Worm (Caenorhabditis elegans) whole organism, L4 larva: ENCODE results near the gene ugt-60.

Experiments
- D1046.2 ChIP-seq: fragments of 200-800 bp; sonication (Bioruptor generic); IDR thresholded peaks from 2 replicates; pipeline ENCODE4 v1.3.6; 2022; ENCODE audit warnings: missing genetic modification characterization, missing compliant biosample characterization
- F44E2.7 ChIP-seq: fragments of 200-800 bp; sonication (Bioruptor generic); IDR thresholded peaks from 2 replicates; pipeline ENCODE4 v2.1.2; 2022; ENCODE audit warnings: missing genetic modification characterization, missing compliant biosample characterization
- T26A8.4 ChIP-seq: fragments of 200-800 bp; sonication (Bioruptor generic); IDR thresholded peaks from 2 replicates; pipeline ENCODE4 v1.3.6; 2022; ENCODE audit warnings: missing genetic modification characterization, missing compliant biosample characterization
- Y105C5A.15 ChIP-seq: fragments of 200-800 bp; sonication (Bioruptor generic); IDR thresholded peaks from 2 replicates; pipeline ENCODE4 v1.3.6; 2022; ENCODE audit warnings: missing genetic modification characterization, missing compliant biosample characterization
- Y48G9A.11 ChIP-seq: fragments of 200-800 bp; sonication (Bioruptor generic); IDR thresholded peaks from 2 replicates; pipeline ENCODE4 v1.3.6; 2022; ENCODE audit warnings: missing genetic modification reagents, missing genetic modification characterization, missing compliant biosample characterization
- Y5F2A.4 ChIP-seq: fragments of 200-800 bp; sonication (Bioruptor generic); optimal IDR thresholded peaks from 2 replicates; lab custom pipeline; 2018; ENCODE audit warnings: mild to moderate bottlenecking, missing genetic modification characterization, missing compliant biosample characterization
- Y75B8A.6 ChIP-seq: fragments of 200-800 bp; sonication (Bioruptor generic); IDR thresholded peaks from 2 replicates; pipeline ENCODE4 v1.3.6; 2022; ENCODE audit warnings: missing genetic modification reagents, missing genetic modification characterization, missing compliant biosample characterization
- ZK546.5 ChIP-seq, 2 experiments: sonication (generic microtip); optimal IDR thresholded peaks; 2 replicates each; lab custom pipeline; 2017; ENCODE audit warnings: missing biosample characterization in 2 of 2, missing genetic modification characterization in 2 of 2
- aha-1 ChIP-seq: fragments of 150-350 bp; peaks from one replicate; lab custom pipeline; 2014; ENCODE audit warnings: missing biosample characterization, missing genetic modification characterization
- aly-2 ChIP-seq: sonication (generic microtip); optimal IDR thresholded peaks from 2 replicates; lab custom pipeline; 2018; ENCODE audit warnings: missing biosample characterization, missing genetic modification characterization
- attf-4 ChIP-seq: sonication (generic microtip); optimal IDR thresholded peaks from 3 replicates; lab custom pipeline; 2017; ENCODE audit warnings: missing biosample characterization, missing genetic modification characterization
- ceh-44 ChIP-seq: fragments of 200-800 bp; sonication (Bioruptor generic); IDR thresholded peaks from 2 replicates; pipeline ENCODE4 v1.3.6; 2022; ENCODE audit warnings: missing genetic modification reagents, missing genetic modification characterization, missing compliant biosample characterization
- ces-1 ChIP-seq: fragments of 150-350 bp; sonication (generic microtip); optimal IDR thresholded peaks from 4 replicates; lab custom pipeline; 2014; ENCODE audit warnings: missing biosample characterization, missing genetic modification reagents, missing genetic modification characterization
- daf-12 ChIP-seq: fragments of 150-350 bp; optimal IDR thresholded peaks from 2 replicates; lab custom pipeline; 2014; ENCODE audit warnings: missing biosample characterization, missing genetic modification reagents, missing genetic modification characterization
- daf-16 ChIP-seq, 3 experiments: sonication (generic microtip); optimal IDR thresholded peaks; 2 replicates each; lab custom pipeline; 2016 to 2017; ENCODE audit warnings: missing genetic modification characterization in 3 of 3, missing genetic modification reagents in 3 of 3, mild to moderate bottlenecking in 2 of 3, missing compliant biosample characterization in 2 of 3, missing biosample characterization in 1 of 3, moderate library complexity in 1 of 3
- dmd-6 ChIP-seq: fragments of 200-800 bp; sonication (Bioruptor generic); IDR thresholded peaks from 2 replicates; pipeline ENCODE4 v1.3.6; 2022; ENCODE audit warnings: missing genetic modification reagents, missing genetic modification characterization, missing compliant biosample characterization
- dmd-8 ChIP-seq: fragments of 200-800 bp; sonication (Bioruptor generic); IDR thresholded peaks from 2 replicates; pipeline ENCODE4 v1.3.6; 2022; ENCODE audit warnings: missing genetic modification characterization, missing compliant biosample characterization
- dpl-1 ChIP-seq: fragments of 150-350 bp; optimal IDR thresholded peaks from 2 replicates; lab custom pipeline; 2014; ENCODE audit warnings: missing biosample characterization, missing genetic modification reagents, missing genetic modification characterization
- duxl-1 ChIP-seq: sonication (generic microtip); optimal IDR thresholded peaks from 2 replicates; lab custom pipeline; 2016; ENCODE audit warnings: mild to moderate bottlenecking, missing genetic modification characterization, moderate library complexity, missing compliant biosample characterization; ENCODE audit not compliant: poor library complexity
- dve-1 ChIP-seq: sonication (generic microtip); optimal IDR thresholded peaks from 2 replicates; lab custom pipeline; 2017; ENCODE audit warnings: antibody characterized with exemption, mild to moderate bottlenecking, missing genetic modification characterization, missing compliant biosample characterization; ENCODE audit not compliant: insufficient read depth
- egl-43 ChIP-seq: fragments of 200-800 bp; sonication (Bioruptor generic); IDR thresholded peaks from 2 replicates; pipeline ENCODE4 v1.3.6; 2022; ENCODE audit warnings: missing genetic modification reagents, missing genetic modification characterization, missing compliant biosample characterization
- hlh-11 ChIP-seq: fragments of 200-800 bp; sonication (Bioruptor generic); optimal IDR thresholded peaks from 2 replicates; lab custom pipeline; 2018; ENCODE audit warnings: mild to moderate bottlenecking, missing genetic modification characterization, missing compliant biosample characterization
- hlh-30 ChIP-seq: sonication (generic microtip); optimal IDR thresholded peaks from 2 replicates; lab custom pipeline; 2017; ENCODE audit warnings: antibody characterized with exemption, mild to moderate bottlenecking, missing genetic modification characterization, missing compliant biosample characterization; ENCODE audit not compliant: insufficient read depth
- hmg-1.1 ChIP-seq: fragments of 200-800 bp; sonication (Bioruptor generic); IDR thresholded peaks from 2 replicates; pipeline ENCODE4 v1.3.6; 2022; ENCODE audit warnings: missing genetic modification reagents, missing genetic modification characterization, missing compliant biosample characterization
- jun-1 ChIP-seq: fragments of 150-350 bp; optimal IDR thresholded peaks from 2 replicates; lab custom pipeline; 2014; ENCODE audit warnings: missing biosample characterization, missing genetic modification reagents, missing genetic modification characterization
- lin-15B ChIP-seq: fragments of 150-350 bp; sonication (generic microtip); optimal IDR thresholded peaks from 3 replicates; lab custom pipeline; 2014; ENCODE audit warnings: missing biosample characterization, missing genetic modification characterization
- lin-38 ChIP-seq: fragments of 200-800 bp; sonication (Bioruptor generic); IDR thresholded peaks from 2 replicates; pipeline ENCODE4 v1.3.6; 2022; ENCODE audit warnings: missing genetic modification reagents, missing genetic modification characterization, missing compliant biosample characterization
- lsy-2 ChIP-seq, 2 experiments: fragments of 150-350 bp in 1 of 2; sonication (generic microtip) in 1 of 2; optimal IDR thresholded peaks; 2 replicates each; lab custom pipeline; 2014 to 2017; ENCODE audit warnings: missing biosample characterization in 2 of 2, missing genetic modification characterization in 2 of 2
- mdl-1 ChIP-seq, 2 experiments: fragments of 150-350 bp in 1 of 2; sonication (generic microtip) in 1 of 2; optimal IDR thresholded peaks; 2 replicates each; lab custom pipeline; 2014 to 2017; ENCODE audit warnings: missing biosample characterization in 2 of 2, missing genetic modification characterization in 2 of 2
- mep-1 ChIP-seq: fragments of 150-350 bp; sonication (generic microtip); optimal IDR thresholded peaks from 3 replicates; lab custom pipeline; 2014; ENCODE audit warnings: missing biosample characterization, missing genetic modification characterization
- mes-2 ChIP-seq: sonication (generic microtip); optimal IDR thresholded peaks from 2 replicates; lab custom pipeline; 2016; ENCODE audit warnings: missing genotype, mild to moderate bottlenecking, missing genetic modification characterization, missing compliant biosample characterization; ENCODE audit not compliant: poor library complexity, severe bottlenecking
- mxl-3 ChIP-seq: fragments of 200-800 bp; sonication (Bioruptor generic); optimal IDR thresholded peaks from 2 replicates; lab custom pipeline; 2018; ENCODE audit warnings: mild to moderate bottlenecking, missing genetic modification characterization, missing compliant biosample characterization
- nhr-28 ChIP-seq: fragments of 150-350 bp; optimal IDR thresholded peaks from 2 replicates; lab custom pipeline; 2014; ENCODE audit warnings: missing biosample characterization, missing genetic modification characterization
- nhr-41 ChIP-seq: fragments of 200-800 bp; sonication (Bioruptor generic); IDR thresholded peaks from 2 replicates; pipeline ENCODE4 v1.3.6; 2022; ENCODE audit warnings: missing genetic modification reagents, missing genetic modification characterization, missing compliant biosample characterization
- nhr-42 ChIP-seq: fragments of 200-800 bp; sonication (Bioruptor generic); IDR thresholded peaks from 2 replicates; pipeline ENCODE4 v1.3.6; 2022; ENCODE audit warnings: missing genetic modification characterization, missing compliant biosample characterization
- nhr-48 ChIP-seq: sonication (generic microtip); optimal IDR thresholded peaks from 2 replicates; lab custom pipeline; 2016; ENCODE audit warnings: mild to moderate bottlenecking, missing genetic modification characterization, missing compliant biosample characterization
- nhr-6 ChIP-seq: fragments of 150-350 bp; optimal IDR thresholded peaks from 2 replicates; lab custom pipeline; 2014; ENCODE audit warnings: missing biosample characterization, missing genetic modification characterization
- nhr-76 ChIP-seq: fragments of 150-350 bp; optimal IDR thresholded peaks from 2 replicates; lab custom pipeline; 2014; ENCODE audit warnings: missing biosample characterization, missing genetic modification characterization
- pha-4 ChIP-seq, 2 experiments: fragments of 150-350 bp in 1 of 2; fragments of 200-800 bp in 1 of 2; sonication (Bioruptor generic) in 1 of 2; IDR thresholded peaks in 1 of 2; optimal IDR thresholded peaks in 1 of 2; 2 replicates each; pipeline versions ENCODE4 v1.3.6 to Lab custom; 2014 to 2022; ENCODE audit warnings: missing genetic modification characterization in 2 of 2, missing genetic modification reagents in 2 of 2, missing biosample characterization in 1 of 2, missing compliant biosample characterization in 1 of 2
- pqm-1 ChIP-seq: sonication (generic microtip); optimal IDR thresholded peaks from 2 replicates; lab custom pipeline; 2017; ENCODE audit warnings: missing biosample characterization, missing genetic modification characterization
- rbr-2 ChIP-seq: sonication (generic microtip); optimal IDR thresholded peaks from 2 replicates; lab custom pipeline; 2016; ENCODE audit warnings: missing genotype, missing genetic modification characterization, missing compliant biosample characterization
- sdz-12 ChIP-seq: fragments of 200-800 bp; sonication (Bioruptor generic); optimal IDR thresholded peaks from 2 replicates; lab custom pipeline; 2018; ENCODE audit warnings: mild to moderate bottlenecking, missing genetic modification characterization, missing compliant biosample characterization
- snpc-1.2 ChIP-seq: fragments of 200-800 bp; sonication (Bioruptor generic); IDR thresholded peaks from 2 replicates; pipeline ENCODE4 v1.3.6; 2022; ENCODE audit warnings: missing genetic modification reagents, missing genetic modification characterization, missing compliant biosample characterization
- snpc-4 ChIP-seq: fragments of 150-350 bp; optimal IDR thresholded peaks from 2 replicates; lab custom pipeline; 2014; ENCODE audit warnings: missing biosample characterization, missing genetic modification characterization
- spr-1 ChIP-seq: sonication (generic microtip); optimal IDR thresholded peaks from 2 replicates; lab custom pipeline; 2016; ENCODE audit warnings: mild to moderate bottlenecking, missing genetic modification characterization, missing compliant biosample characterization
- unc-62 ChIP-seq, 3 experiments: fragments of 150-350 bp in 1 of 3; sonication (generic microtip); optimal IDR thresholded peaks in 2 of 3; peaks in 1 of 3; 1 replicate in 1 of 3; 2 replicates in 2 of 3; lab custom pipeline; 2014 to 2017; ENCODE audit warnings: missing biosample characterization in 3 of 3, missing genetic modification characterization in 3 of 3, missing genetic modification reagents in 3 of 3, missing genotype in 1 of 3
- vab-7 ChIP-seq: fragments of 200-800 bp; sonication (Bioruptor generic); IDR thresholded peaks from 2 replicates; pipeline ENCODE4 v1.3.6; 2022; ENCODE audit warnings: missing genetic modification reagents, missing genetic modification characterization, missing compliant biosample characterization
- zfp-2 ChIP-seq: sonication (generic microtip); optimal IDR thresholded peaks from 2 replicates; lab custom pipeline; 2016; ENCODE audit warnings: mild to moderate bottlenecking, missing genetic modification characterization, missing compliant biosample characterization
- zip-11 ChIP-seq: fragments of 200-800 bp; sonication (Bioruptor generic); IDR thresholded peaks from 2 replicates; pipeline ENCODE4 v1.3.6; 2022; ENCODE audit warnings: missing genetic modification characterization, missing compliant biosample characterization
- ztf-7 ChIP-seq: fragments of 150-350 bp; optimal IDR thresholded peaks from 2 replicates; lab custom pipeline; 2014; ENCODE audit warnings: missing biosample characterization, missing genetic modification characterization

Gene ugt-60

DNA sequence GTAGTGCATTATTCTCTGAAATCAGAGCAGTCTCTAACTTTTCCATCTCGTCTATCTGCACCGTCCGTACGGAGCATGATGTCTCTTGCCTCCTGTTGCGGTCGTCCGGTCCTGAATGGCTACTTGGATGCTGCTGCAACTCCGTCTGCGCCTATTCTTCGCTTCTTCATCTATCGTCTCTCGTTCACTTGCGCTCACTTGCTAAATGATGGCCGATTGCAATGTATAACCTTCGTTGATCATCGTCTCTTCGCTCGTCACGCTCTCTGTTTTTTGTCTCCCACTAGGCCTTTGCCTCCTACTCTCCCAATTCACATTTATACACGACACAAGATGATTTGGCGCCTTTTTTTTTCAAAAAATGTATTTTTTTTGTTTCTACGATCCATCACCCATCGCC, 18.5 kb upstream of the ugt-60 start:
- TF ChIP-seq ces-1 (GFP tag; lab: Kevin White, UChicago): no peak
- no peak for TF ChIP-seq daf-12 (tag; lab: Kevin White, UChicago)
- TF ChIP-seq dpl-1 (GFP tag; lab: Kevin White, UChicago): peak; percentile 29
- peak; percentile 71 for TF ChIP-seq hlh-30
- TF ChIP-seq nhr-42 (GFP tag; lab: Robert Waterston, UW): no peak
- no peak for TF ChIP-seq vab-7 (GFP tag; lab: Robert Waterston, UW)
- peak; percentile 66 for TF ChIP-seq rbr-2 (tag; lab: Kevin White, UChicago)
- TF ChIP-seq nhr-48 (tag; lab: Kevin White, UChicago): no peak
- TF ChIP-seq nhr-41 (GFP tag; lab: Robert Waterston, UW): no peak
- TF ChIP-seq aha-1 (tag; lab: Kevin White, UChicago): peak; percentile 97
- TF ChIP-seq egl-43 (GFP tag; lab: Robert Waterston, UW): no peak
- TF ChIP-seq Y48G9A.11 (GFP tag; lab: Robert Waterston, UW): no peak
- no peak for TF ChIP-seq snpc-4 (tag; lab: Kevin White, UChicago)
- TF ChIP-seq daf-16 (GFP tag; optimal IDR thresholded peaks at IDR 0.05; lab: Kevin White, UChicago): no peak
- peak; percentile 36 for TF ChIP-seq daf-16 (tag; optimal IDR thresholded peaks at IDR 0.05; lab: Kevin White, UChicago)
- peak; percentile 43 for TF ChIP-seq nhr-6 (tag; lab: Kevin White, UChicago)
- no peak for TF ChIP-seq pha-4 (GFP tag; IDR thresholded peaks at IDR 0.05; lab: Robert Waterston, UW)
- no peak for TF ChIP-seq pha-4 (tag; optimal IDR thresholded peaks at IDR 0.05; lab: Kevin White, UChicago)
- peak in 1 of 2 experiments; percentile 98 for TF ChIP-seq unc-62 (GFP tag; optimal IDR thresholded peaks at IDR 0.05 in 1 of 2; lab: Kevin White, UChicago)
- no peak for TF ChIP-seq unc-62 (tag; optimal IDR thresholded peaks at IDR 0.05; lab: Kevin White, UChicago)
- TF ChIP-seq nhr-28: peak; percentile 59
- peak; percentile 73 for TF ChIP-seq mep-1 (tag; lab: Kevin White, UChicago)
- peak; percentile 49 for TF ChIP-seq dve-1
- peak; percentile 57; the same call in 1 of the 2 replicates for TF ChIP-seq dmd-6 (GFP tag; lab: Robert Waterston, UW)
- peak in 1 of 2 experiments; percentile 46 for TF ChIP-seq mdl-1 (tag; optimal IDR thresholded peaks at IDR 0.05; lab: Kevin White, UChicago)
- no peak for TF ChIP-seq sdz-12
- no peak for TF ChIP-seq jun-1
- TF ChIP-seq nhr-76 (tag; lab: Kevin White, UChicago): no peak
- no peak for TF ChIP-seq aly-2 (tag; lab: Kevin White, UChicago)
- TF ChIP-seq lin-38: no peak
- no peak for TF ChIP-seq snpc-1.2 (GFP tag; lab: Robert Waterston, UW)
- no peak for TF ChIP-seq Y5F2A.4
- TF ChIP-seq Y75B8A.6 (GFP tag; lab: Robert Waterston, UW): no peak
- peak; percentile 73 for TF ChIP-seq mes-2 (tag; lab: Kevin White, UChicago)
- no peak for TF ChIP-seq Y105C5A.15 (GFP tag; lab: Robert Waterston, UW)
- TF ChIP-seq F44E2.7 (GFP tag; lab: Robert Waterston, UW): no peak
- TF ChIP-seq duxl-1 (tag; lab: Kevin White, UChicago): no peak
- TF ChIP-seq T26A8.4 (GFP tag; lab: Robert Waterston, UW): no peak
- no peak for TF ChIP-seq zfp-2 (tag; lab: Kevin White, UChicago)
- TF ChIP-seq lin-15B (tag; lab: Kevin White, UChicago): no peak
- TF ChIP-seq spr-1 (tag; lab: Kevin White, UChicago): no peak
- TF ChIP-seq D1046.2 (GFP tag; lab: Robert Waterston, UW): no peak
- TF ChIP-seq attf-4: no peak
- no peak for TF ChIP-seq zip-11 (GFP tag; lab: Robert Waterston, UW)
- TF ChIP-seq mxl-3 (GFP tag; lab: Kevin White, UChicago): peak; percentile 68
- no peak for TF ChIP-seq pqm-1
- peak in 1 of 2 experiments; percentile 58 for TF ChIP-seq lsy-2 (tag; optimal IDR thresholded peaks at IDR 0.05; lab: Kevin White, UChicago)
- peak; percentile 9 for TF ChIP-seq ztf-7 (tag; lab: Kevin White, UChicago)
- TF ChIP-seq hlh-11 (tag; lab: Kevin White, UChicago): peak; percentile 78
- no peak for TF ChIP-seq ZK546.5 (tag; optimal IDR thresholded peaks at IDR 0.05; lab: Kevin White, UChicago)
- no peak for TF ChIP-seq dmd-8 (GFP tag; lab: Robert Waterston, UW)
- peak; percentile 63 for TF ChIP-seq hmg-1.1 (GFP tag; lab: Robert Waterston, UW)
- TF ChIP-seq ceh-44: no peak
